Fruit fly (Drosophila melanogaster): Measurements from ENCODE around the gene morgue.

DNA sequence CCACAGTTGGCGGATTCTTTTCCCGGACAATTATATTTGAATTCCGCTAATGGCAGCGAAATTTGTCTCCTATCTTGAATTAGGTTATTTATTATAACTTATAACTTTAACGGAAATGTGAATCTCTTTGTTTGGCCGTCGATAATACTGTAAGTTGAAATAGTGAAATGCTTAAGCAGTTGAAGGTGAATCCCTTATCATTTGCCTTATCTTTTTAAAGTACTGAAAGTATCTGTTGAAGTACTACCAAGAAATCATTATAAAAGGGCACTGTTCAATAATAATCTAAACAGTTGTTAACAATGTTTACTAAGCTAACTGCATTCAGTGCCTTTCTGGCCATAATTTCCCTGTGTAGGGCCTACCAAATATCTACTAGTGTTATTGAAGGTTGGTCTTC lies 33.6 kb downstream of the morgue start, which contains the start of gene CG43055:
- TF ChIP-seq CG8478 (optimal IDR thresholded peaks at IDR 0.05) (no peak), usp (GFP tag; optimal IDR thresholded peaks at IDR 0.05) (no peak), psq (optimal IDR thresholded peaks at IDR 0.05) (no peak), pan (optimal IDR thresholded peaks at IDR 0.05) (no peak), EcR (GFP tag; optimal IDR thresholded peaks at IDR 0.05) (no peak), Dll (optimal IDR thresholded peaks at IDR 0.05) (no peak)
